Worm (Caenorhabditis elegans) whole organism, early embryonic: ENCODE data around the gene C39B10.4.

Experiments
- B0310.2 ChIP-seq: sonication (generic microtip); optimal IDR thresholded peaks from 2 replicates; lab custom pipeline; 2016; ENCODE audit warnings: mild to moderate bottlenecking, missing genetic modification characterization, missing compliant biosample characterization
- aly-1 ChIP-seq: sonication (generic microtip); optimal IDR thresholded peaks from 2 replicates; lab custom pipeline; 2016; ENCODE audit warnings: missing genetic modification characterization, missing compliant biosample characterization
- ama-1 ChIP-seq: fragments of 150-350 bp; optimal IDR thresholded peaks from 2 replicates; lab custom pipeline; 2014
- ceh-36 ChIP-seq: sonication (generic microtip); optimal IDR thresholded peaks from 2 replicates; lab custom pipeline; 2016; ENCODE audit warnings: missing genetic modification characterization, inconsistent platforms, missing compliant biosample characterization
- flt-1 ChIP-seq: fragments of 200-800 bp; sonication (Bioruptor generic); IDR thresholded peaks from 2 replicates; pipeline ENCODE4 v1.3.6; 2022; ENCODE audit warnings: missing genetic modification characterization, missing compliant biosample characterization
- hmbx-1 ChIP-seq: sonication (generic microtip); optimal IDR thresholded peaks from 2 replicates; lab custom pipeline; 2016; ENCODE audit warnings: mild to moderate bottlenecking, missing genetic modification characterization, missing compliant biosample characterization
- hmg-4 ChIP-seq: fragments of 200-800 bp; sonication (Bioruptor generic); optimal IDR thresholded peaks from 2 replicates; lab custom pipeline; 2018; ENCODE audit warnings: mild to moderate bottlenecking, missing genetic modification characterization, missing compliant biosample characterization
- pes-1 ChIP-seq: fragments of 200-800 bp; sonication (Bioruptor generic); IDR thresholded peaks from 2 replicates; pipeline ENCODE4 v1.3.6; 2022; ENCODE audit warnings: missing genetic modification reagents, missing genetic modification characterization, missing compliant biosample characterization
- scrt-1 ChIP-seq: fragments of 200-800 bp; sonication (Bioruptor generic); IDR thresholded peaks from 2 replicates; pipeline ENCODE4 v1.3.6; 2022; ENCODE audit warnings: missing genetic modification characterization, missing compliant biosample characterization
- tbx-11 ChIP-seq: fragments of 200-800 bp; sonication (Bioruptor generic); IDR thresholded peaks from 2 replicates; pipeline ENCODE4 v1.3.6; 2022; ENCODE audit warnings: missing genetic modification characterization, missing compliant biosample characterization
- tra-4 ChIP-seq: sonication (generic microtip); optimal IDR thresholded peaks from 2 replicates; lab custom pipeline; 2017; ENCODE audit warnings: missing genetic modification characterization, missing compliant biosample characterization

DNA sequence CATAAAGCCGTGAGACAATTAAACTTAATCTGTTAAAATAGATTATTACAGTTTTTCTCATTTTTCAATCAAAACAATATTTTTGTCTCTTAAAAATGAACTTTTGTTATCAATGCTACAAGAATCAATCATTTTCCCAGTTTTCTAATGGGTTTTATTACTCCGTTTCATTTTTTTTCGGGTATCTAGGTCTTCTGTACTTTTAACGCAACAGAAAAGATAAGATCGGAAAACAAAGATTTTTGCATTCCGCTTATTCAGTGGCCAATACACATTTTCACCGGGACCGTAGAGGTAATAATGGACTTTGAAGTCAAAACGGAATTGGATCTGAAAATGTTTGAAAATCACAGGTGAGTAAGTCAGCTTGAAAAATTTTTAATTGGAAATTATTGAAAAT lies 44.0 kb downstream of the C39B10.4 start, which contains the start of gene C33D3.4:
- TF ChIP-seq ama-1 (lab: Kevin White, UChicago) (no peak), hmg-4 (GFP tag; lab: Kevin White, UChicago) (no peak), tbx-11 (GFP tag; lab: Robert Waterston, UW) (no peak), scrt-1 (GFP tag; lab: Robert Waterston, UW) (no peak), ceh-36 (tag; lab: Kevin White, UChicago) (no peak), flt-1 (no peak), pes-1 (no peak), hmbx-1 (tag; lab: Kevin White, UChicago) (no peak), aly-1 (no peak), B0310.2 (tag; lab: Kevin White, UChicago) (no peak), tra-4 (tag; lab: Kevin White, UChicago) (no peak)
